Worm (Caenorhabditis elegans): ENCODE results near the gene pigg-1.

pigg-1 gene

DNA sequence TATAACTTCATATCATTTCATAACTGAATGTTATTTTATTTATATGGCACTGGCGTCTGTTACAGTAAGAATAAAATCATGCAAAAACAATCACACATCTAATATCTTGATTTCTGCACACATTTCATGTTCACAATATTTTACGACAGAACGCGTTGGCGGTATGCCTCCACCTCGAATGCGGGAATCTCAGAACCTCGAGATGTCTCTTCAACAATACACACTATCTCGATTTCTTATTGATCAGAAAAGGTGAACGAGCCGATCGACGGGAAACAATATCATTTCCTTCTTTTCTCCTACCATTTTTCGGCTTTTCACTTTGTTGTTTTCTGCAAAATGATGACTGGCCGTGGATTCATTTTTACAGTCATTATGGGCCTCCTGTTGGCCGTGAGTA is 7.6 kb upstream of the pigg-1 start, which contains the start of gene F28C6.10:
F28C6.10 (plus strand) TSS at position 301 of the 400 bp plus-strand sequence.
- TF ChIP-seq zag-1 (tag; optimal IDR thresholded peaks at IDR 0.05) (no peak), hif-1 (tag; optimal IDR thresholded peaks at IDR 0.05) (no peak), lim-7 (GFP tag; IDR thresholded peaks at IDR 0.05) (no peak), ztf-7 (tag; optimal IDR thresholded peaks at IDR 0.05) (no peak), ceh-62 (tag; optimal IDR thresholded peaks at IDR 0.05) (no peak), fkh-10 (GFP tag; optimal IDR thresholded peaks at IDR 0.05) (no peak), dpl-1 (GFP tag; optimal IDR thresholded peaks at IDR 0.05) (no peak)

DNA sequence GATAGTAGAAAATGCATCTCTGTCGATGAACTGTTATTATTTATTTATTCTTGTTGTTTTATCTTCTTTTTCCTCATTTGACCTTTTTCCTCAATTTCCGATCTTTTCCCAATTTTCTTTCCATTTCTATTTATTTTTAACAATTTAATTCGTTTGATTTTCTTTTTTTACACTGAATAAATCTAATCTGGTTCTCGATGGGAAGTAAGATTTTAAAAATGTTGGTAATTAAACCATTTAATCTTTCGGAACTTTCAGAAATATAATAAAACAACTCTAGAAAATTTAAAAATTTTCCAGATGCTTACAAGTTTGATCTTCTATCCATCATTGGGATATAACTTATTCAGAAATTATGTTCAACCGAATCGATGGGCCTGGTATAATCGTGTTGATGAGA is 6.5 kb upstream of the pigg-1 start, which contains the start of gene F28C6.8:
F28C6.8 (plus strand) TSS at position 301 of the 400 bp plus-strand sequence.
- TF ChIP-seq T20F7.1 (GFP tag; optimal IDR thresholded peaks at IDR 0.05) (no peak), madf-9 (GFP tag; conservative IDR thresholded peaks at IDR 0.05) (no peak), F44E2.7 (GFP tag; IDR thresholded peaks at IDR 0.05) (no peak), zip-2 (tag; optimal IDR thresholded peaks at IDR 0.05) (no peak), ctbp-1 (GFP tag; IDR thresholded peaks at IDR 0.05) (no peak), nhr-41 (GFP tag; IDR thresholded peaks at IDR 0.05) (no peak), F37D6.2 (tag; optimal IDR thresholded peaks at IDR 0.05) (no peak), F49E8.2 (tag; optimal IDR thresholded peaks at IDR 0.05; ENCODE audit: borderline replicate concordance) (no peak), mdt-29 (GFP tag; IDR thresholded peaks at IDR 0.05) (no peak), jun-1 (tag; optimal IDR thresholded peaks at IDR 0.05) (no peak), ama-1 (optimal IDR thresholded peaks at IDR 0.05) (no peak), rbr-2 (tag; optimal IDR thresholded peaks at IDR 0.05) (no peak), R02D3.7 (tag; optimal IDR thresholded peaks at IDR 0.05) (no peak), mxl-3 (GFP tag; optimal IDR thresholded peaks at IDR 0.05) (no peak), hif-1 (tag; optimal IDR thresholded peaks at IDR 0.05) (no peak)

DNA sequence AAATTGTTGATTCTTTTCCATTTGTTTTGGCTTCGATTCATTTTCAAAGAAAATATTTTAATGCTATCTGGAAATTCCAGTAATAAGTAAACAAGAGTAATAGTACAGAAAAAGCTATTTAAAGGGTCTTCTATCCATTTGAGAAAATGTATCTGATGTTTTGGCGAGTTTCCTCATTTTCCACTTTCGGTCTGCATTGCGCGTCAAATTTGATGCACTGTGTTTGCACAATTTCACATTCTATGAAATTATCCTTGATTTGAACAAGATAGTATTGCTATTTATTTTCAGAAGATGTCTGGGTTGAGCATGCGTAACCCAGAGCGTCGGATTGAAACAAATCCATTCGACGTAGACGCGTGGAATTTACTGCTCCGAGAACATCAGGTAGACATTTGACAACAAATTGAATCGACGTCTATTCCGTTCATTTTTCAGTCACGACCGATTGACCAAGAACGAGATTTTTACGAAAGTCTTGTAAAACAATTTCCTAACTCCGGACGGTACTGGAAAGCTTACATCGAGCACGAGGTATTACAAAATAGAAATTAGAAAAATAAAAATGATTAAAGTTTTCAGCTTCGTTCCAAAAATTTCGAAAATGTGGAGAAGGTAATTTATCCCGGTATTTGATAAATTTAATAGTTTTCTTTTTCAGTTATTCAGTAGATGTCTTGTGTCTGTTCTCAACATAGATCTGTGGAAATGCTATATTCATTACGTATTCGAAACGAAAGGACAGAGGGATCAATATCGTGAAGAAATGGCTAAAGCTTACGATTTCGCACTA is 3.7 kb upstream of the pigg-1 start, which contains the start of gene suf-1:
suf-1 (plus strand) TSS at position 280 of the 793 bp plus-strand sequence.
- TF ChIP-seq ctbp-1 (GFP tag; IDR thresholded peaks at IDR 0.05), result peak; percentile 36; the same call in 1 of the 2 replicates
- TF ChIP-seq vab-7 (GFP tag; IDR thresholded peaks at IDR 0.05), result 0 out of 2 replicates have a peak, but pooled peaks have one; percentile 13
- no peak for TF ChIP-seq mxl-2 (GFP tag; conservative IDR thresholded peaks at IDR 0.05)
- TF ChIP-seq unc-130 (GFP tag; optimal IDR thresholded peaks at IDR 0.05), result peak; percentile 57
- TF ChIP-seq dpl-1 (GFP tag; optimal IDR thresholded peaks at IDR 0.05), result peak; percentile 30
- TF ChIP-seq lin-38 (GFP tag; IDR thresholded peaks at IDR 0.05), result peak; percentile 80
- 0 out of 2 replicates have a peak, but pooled peaks have one; percentile 47 for TF ChIP-seq tra-1 (GFP tag; IDR thresholded peaks at IDR 0.05)
- TF ChIP-seq snpc-4 (tag; optimal IDR thresholded peaks at IDR 0.05), result no peak
- no peak for TF ChIP-seq ceh-82 (tag; optimal IDR thresholded peaks at IDR 0.05)
- no peak for TF ChIP-seq daf-8 (GFP tag; IDR thresholded peaks at IDR 0.05)
- TF ChIP-seq aha-1 (tag), result peak; percentile 80
- TF ChIP-seq ztf-11 (tag; optimal IDR thresholded peaks at IDR 0.05), result no peak
- TF ChIP-seq gei-8 (GFP tag; optimal IDR thresholded peaks at IDR 0.05), result no peak
- TF ChIP-seq ama-1 (optimal IDR thresholded peaks at IDR 0.05), result peak; percentile 36
- peak; percentile 46 for TF ChIP-seq spr-3 (GFP tag; optimal IDR thresholded peaks at IDR 0.05)
- peak; percentile 57 for TF ChIP-seq nhr-25 (tag; optimal IDR thresholded peaks at IDR 0.05; ENCODE audit: borderline replicate concordance, insufficient read depth)
- TF ChIP-seq F44E2.7 (GFP tag; IDR thresholded peaks at IDR 0.05), result no peak
- peak; percentile 22; the same call in 1 of the 2 replicates for TF ChIP-seq lin-1 (GFP tag; IDR thresholded peaks at IDR 0.05)
- TF ChIP-seq ZK546.5 (tag; optimal IDR thresholded peaks at IDR 0.05), result no peak
- no peak for TF ChIP-seq set-16 (GFP tag; IDR thresholded peaks at IDR 0.05)
- no peak for TF ChIP-seq D1046.2 (GFP tag; IDR thresholded peaks at IDR 0.05)
- TF ChIP-seq hlh-11 (tag; optimal IDR thresholded peaks at IDR 0.05), result no peak
- peak; percentile 72 for TF ChIP-seq attf-4 (tag; optimal IDR thresholded peaks at IDR 0.05)
- no peak for TF ChIP-seq ceh-28 (tag; optimal IDR thresholded peaks at IDR 0.05)
- TF ChIP-seq Y105C5A.15 (GFP tag; IDR thresholded peaks at IDR 0.05), result 0 out of 2 replicates have a peak, but pooled peaks have one; percentile 24
- TF ChIP-seq zag-1 (tag; optimal IDR thresholded peaks at IDR 0.05), result no peak
- TF ChIP-seq mes-2 (tag; optimal IDR thresholded peaks at IDR 0.05; ENCODE audit: poor library complexity, severe bottlenecking), result peak; percentile 69
- TF ChIP-seq Y5F2A.4 (GFP tag; optimal IDR thresholded peaks at IDR 0.05), result peak; percentile 21
- peak; percentile 92 for TF ChIP-seq F49E8.2 (tag; optimal IDR thresholded peaks at IDR 0.05; ENCODE audit: borderline replicate concordance)
- TF ChIP-seq Y48G9A.11 (GFP tag; IDR thresholded peaks at IDR 0.05), result peak; percentile 64; the same call in 1 of the 2 replicates
- no peak for TF ChIP-seq duxl-1 (tag; optimal IDR thresholded peaks at IDR 0.05; ENCODE audit: poor library complexity)

All from whole organism, L4 larva.